Worm (Caenorhabditis elegans) whole organism, late embryonic: ENCODE data around the gene F28C6.10.

Source experiments
- ama-1 ChIP-seq: fragments of 150-350 bp; optimal IDR thresholded peaks from 2 replicates; lab custom pipeline; 2014
- dmd-4 ChIP-seq: sonication (generic microtip); optimal IDR thresholded peaks from 2 replicates; lab custom pipeline; 2016; ENCODE audit warnings: borderline replicate concordance, missing genetic modification characterization, missing compliant biosample characterization
- nfya-1 ChIP-seq: sonication (generic microtip); optimal IDR thresholded peaks from 2 replicates; lab custom pipeline; 2017; ENCODE audit warnings: missing genetic modification characterization, mild to moderate bottlenecking, missing compliant biosample characterization, antibody characterized with exemption, moderate library complexity
- npax-4 ChIP-seq: sonication (generic microtip); optimal IDR thresholded peaks from 2 replicates; lab custom pipeline; 2016; ENCODE audit warnings: missing genetic modification characterization, missing compliant biosample characterization
- pag-3 ChIP-seq: sonication (generic microtip); optimal IDR thresholded peaks from 2 replicates; lab custom pipeline; 2016; ENCODE audit warnings: missing compliant biosample characterization, missing genetic modification characterization, borderline replicate concordance
- pqm-1 ChIP-seq: sonication (generic microtip); optimal IDR thresholded peaks from 2 replicates; lab custom pipeline; 2016; ENCODE audit warnings: missing genetic modification characterization, missing compliant biosample characterization

ce11 chrII:8590684-8591083, 17.1 kb upstream of the F28C6.10 start, which contains the start of gene aptf-4:
- TF ChIP-seq nfya-1 (tag; lab: Kevin White, UChicago) (no peak), npax-4 (no peak), pag-3 (no peak), ama-1 (no peak), pqm-1 (no peak), dmd-4 (no peak)
